Fruit fly (Drosophila melanogaster) whole organism, prepupa: ENCODE data around the gene Ctps.

ENCODE experiments used
- Blimp-1 ChIP-seq: fragments of 200-800 bp; sonication (Bioruptor generic); optimal IDR thresholded peaks from 3 replicates; lab custom pipeline; 2017; ENCODE audit warnings: missing biosample characterization, missing genetic modification characterization, mild to moderate bottlenecking, moderate library complexity, missing genetic modification reagents
- CG10631 ChIP-seq: fragments of 200-800 bp; sonication (Bioruptor generic); optimal IDR thresholded peaks from 2 replicates; lab custom pipeline; 2016; ENCODE audit warnings: missing biosample characterization, missing genetic modification characterization
- CG11294 ChIP-seq: fragments of 200-800 bp; sonication (Bioruptor generic); IDR thresholded peaks from 2 replicates; pipeline ENCODE4 v1.3.6; 2022; ENCODE audit warnings: missing biosample characterization, missing genetic modification characterization
- CG11762 ChIP-seq: fragments of 200-800 bp; sonication (Bioruptor generic); optimal IDR thresholded peaks from 3 replicates; lab custom pipeline; 2016; ENCODE audit warnings: missing biosample characterization, missing genetic modification characterization; ENCODE audit not compliant: insufficient read depth
- CG15336 ChIP-seq: fragments of 200-800 bp; sonication (Bioruptor generic); IDR thresholded peaks from 2 replicates; pipeline ENCODE4 v1.3.6; 2022; ENCODE audit warnings: missing biosample characterization, missing genetic modification characterization
- CG16779 ChIP-seq: fragments of 200-800 bp; sonication (Bioruptor generic); optimal IDR thresholded peaks from 3 replicates; lab custom pipeline; 2017; ENCODE audit warnings: missing biosample characterization, mild to moderate bottlenecking, missing genetic modification characterization
- CG31627 ChIP-seq: fragments of 200-800 bp; sonication (Bioruptor generic); optimal IDR thresholded peaks from 3 replicates; lab custom pipeline; 2016; ENCODE audit warnings: missing biosample characterization, missing genetic modification characterization
- CG32006 ChIP-seq: fragments of 200-800 bp; sonication (Bioruptor generic); optimal IDR thresholded peaks from 3 replicates; lab custom pipeline; 2017; ENCODE audit warnings: missing biosample characterization, mild to moderate bottlenecking, missing genetic modification characterization
- CG3919 ChIP-seq: fragments of 200-800 bp; sonication (Bioruptor generic); optimal IDR thresholded peaks from 3 replicates; lab custom pipeline; 2016; ENCODE audit warnings: missing biosample characterization, missing genetic modification characterization
- CG6163 ChIP-seq: fragments of 200-800 bp; sonication (Bioruptor generic); IDR thresholded peaks from 3 replicates; pipeline ENCODE4 v1.3.6; 2022; ENCODE audit warnings: missing biosample characterization, missing genetic modification characterization
- CG6276 ChIP-seq: fragments of 200-800 bp; sonication (Bioruptor generic); optimal IDR thresholded peaks from 2 replicates; lab custom pipeline; 2017; ENCODE audit warnings: missing biosample characterization, mild to moderate bottlenecking, missing genetic modification characterization
- CG6808 ChIP-seq: fragments of 200-800 bp; sonication (Bioruptor generic); optimal IDR thresholded peaks from 3 replicates; lab custom pipeline; 2017; ENCODE audit warnings: missing biosample characterization, missing genetic modification characterization, mild to moderate bottlenecking, moderate library complexity, missing genetic modification reagents
- CG7368 ChIP-seq: fragments of 200-800 bp; sonication (Bioruptor generic); optimal IDR thresholded peaks from 3 replicates; lab custom pipeline; 2016; ENCODE audit warnings: missing biosample characterization, missing genetic modification characterization
- CG8119 ChIP-seq: fragments of 200-800 bp; sonication (Bioruptor generic); IDR thresholded peaks from 3 replicates; pipeline ENCODE4 v1.3.6; 2022; ENCODE audit warnings: missing biosample characterization, missing genetic modification characterization
- CG8319 ChIP-seq: fragments of 200-800 bp; sonication (Bioruptor generic); optimal IDR thresholded peaks from 3 replicates; lab custom pipeline; 2016; ENCODE audit warnings: missing biosample characterization, missing genetic modification characterization
- CG8632 ChIP-seq: fragments of 200-800 bp; sonication (Bioruptor generic); optimal IDR thresholded peaks from 3 replicates; lab custom pipeline; 2016; ENCODE audit warnings: missing biosample characterization, missing genetic modification characterization
- Eip75B ChIP-seq: fragments of 200-800 bp; sonication (Bioruptor generic); optimal IDR thresholded peaks from 3 replicates; lab custom pipeline; 2016; ENCODE audit warnings: missing biosample characterization, missing genetic modification characterization
- Eip78C ChIP-seq: fragments of 200-800 bp; sonication (Bioruptor generic); peaks from one replicate; lab custom pipeline; 2016; ENCODE audit warnings: missing biosample characterization, missing genetic modification characterization
- Eip93F ChIP-seq: fragments of 200-800 bp; sonication (Bioruptor generic); optimal IDR thresholded peaks from 2 replicates; lab custom pipeline; 2016; ENCODE audit warnings: missing biosample characterization, mild to moderate bottlenecking, missing genetic modification characterization
- Ets21C ChIP-seq: fragments of 200-800 bp; sonication (Bioruptor generic); optimal IDR thresholded peaks from 3 replicates; lab custom pipeline; 2016; ENCODE audit warnings: missing biosample characterization, missing genetic modification characterization
- Ets96B ChIP-seq: fragments of 200-800 bp; optimal IDR thresholded peaks from 2 replicates; lab custom pipeline; 2019; ENCODE audit warnings: missing biosample characterization, mild to moderate bottlenecking, missing genetic modification characterization, moderate library complexity
- Gug ChIP-seq: fragments of 200-800 bp; sonication (Bioruptor generic); IDR thresholded peaks from 2 replicates; pipeline ENCODE4 v1.3.6; 2022; ENCODE audit warnings: missing biosample characterization, missing genetic modification characterization
- Hr39 ChIP-seq: fragments of 200-800 bp; sonication (Bioruptor generic); optimal IDR thresholded peaks from 2 replicates; lab custom pipeline; 2016; ENCODE audit warnings: missing biosample characterization, missing genetic modification characterization
- Hr4 ChIP-seq: fragments of 200-800 bp; sonication (Bioruptor generic); optimal IDR thresholded peaks from 3 replicates; lab custom pipeline; 2016; ENCODE audit warnings: missing biosample characterization, missing genetic modification characterization
- Lpt ChIP-seq: fragments of 200-800 bp; sonication (Bioruptor generic); optimal IDR thresholded peaks from 3 replicates; lab custom pipeline; 2016; ENCODE audit warnings: missing biosample characterization, missing genetic modification characterization
- OdsH ChIP-seq: fragments of 200-800 bp; sonication (Bioruptor generic); optimal IDR thresholded peaks from 3 replicates; lab custom pipeline; 2016; ENCODE audit warnings: missing biosample characterization, missing genetic modification characterization
- Sox14 ChIP-seq: fragments of 200-800 bp; sonication (Bioruptor generic); optimal IDR thresholded peaks from 3 replicates; lab custom pipeline; 2016; ENCODE audit warnings: missing biosample characterization, missing genetic modification characterization
- achi ChIP-seq: fragments of 200-800 bp; sonication (Bioruptor generic); optimal IDR thresholded peaks from 3 replicates; lab custom pipeline; 2016; ENCODE audit warnings: missing biosample characterization, missing genetic modification characterization
- acj6 ChIP-seq: fragments of 200-800 bp; sonication (Bioruptor generic); optimal IDR thresholded peaks from 3 replicates; lab custom pipeline; 2016; ENCODE audit warnings: missing biosample characterization, missing genetic modification characterization
- dac ChIP-seq: fragments of 200-800 bp; sonication (Bioruptor generic); optimal IDR thresholded peaks from 2 replicates; lab custom pipeline; 2017; ENCODE audit warnings: missing biosample characterization, mild to moderate bottlenecking, missing genetic modification characterization
- dsx ChIP-seq: fragments of 200-800 bp; optimal IDR thresholded peaks from 3 replicates; lab custom pipeline; 2019; ENCODE audit warnings: missing biosample characterization, mild to moderate bottlenecking, missing genetic modification characterization, moderate library complexity; ENCODE audit not compliant: poor library complexity, severe bottlenecking
- eg ChIP-seq: fragments of 200-800 bp; sonication (Bioruptor generic); IDR thresholded peaks from 3 replicates; pipeline ENCODE4 v1.3.6; 2022; ENCODE audit warnings: missing biosample characterization, missing genetic modification characterization
- fd59A ChIP-seq: fragments of 200-800 bp; sonication (Bioruptor generic); optimal IDR thresholded peaks from 2 replicates; lab custom pipeline; 2017; ENCODE audit warnings: missing biosample characterization, mild to moderate bottlenecking, missing genetic modification characterization, missing genetic modification reagents
- fkh ChIP-seq: fragments of 200-800 bp; sonication (Bioruptor generic); optimal IDR thresholded peaks from 3 replicates; lab custom pipeline; 2017; ENCODE audit warnings: missing biosample characterization, mild to moderate bottlenecking, missing genetic modification characterization, moderate library complexity
- lz ChIP-seq: fragments of 200-800 bp; sonication (Bioruptor generic); optimal IDR thresholded peaks from 3 replicates; lab custom pipeline; 2016; ENCODE audit warnings: missing biosample characterization, missing genetic modification characterization
- net ChIP-seq: fragments of 200-800 bp; sonication (Bioruptor generic); optimal IDR thresholded peaks from 3 replicates; lab custom pipeline; 2016; ENCODE audit warnings: missing biosample characterization, missing genetic modification characterization
- pdm3 ChIP-seq: fragments of 200-800 bp; sonication (Bioruptor generic); optimal IDR thresholded peaks from 3 replicates; lab custom pipeline; 2016; ENCODE audit warnings: missing biosample characterization, missing genetic modification characterization
- salr ChIP-seq, 2 experiments: fragments of 200-800 bp; sonication (Bioruptor generic); optimal IDR thresholded peaks; 3 replicates each; lab custom pipeline; 2016 to 2018; ENCODE audit warnings: missing biosample characterization in 2 of 2, missing genetic modification characterization in 2 of 2, mild to moderate bottlenecking in 1 of 2
- ss ChIP-seq, 2 experiments: fragments of 200-800 bp; sonication (Bioruptor generic); optimal IDR thresholded peaks; 2 replicates in 1 of 2; 3 replicates in 1 of 2; lab custom pipeline; 2017 to 2018; ENCODE audit warnings: mild to moderate bottlenecking in 2 of 2, missing biosample characterization in 2 of 2, missing genetic modification characterization in 2 of 2, moderate library complexity in 1 of 2
- svp ChIP-seq: fragments of 200-800 bp; sonication (Bioruptor generic); peaks from one replicate; lab custom pipeline; 2016; ENCODE audit warnings: missing biosample characterization, missing genetic modification characterization
- topi ChIP-seq: fragments of 200-800 bp; sonication (Bioruptor generic); optimal IDR thresholded peaks from 3 replicates; lab custom pipeline; 2016; ENCODE audit warnings: missing biosample characterization, missing genetic modification characterization

Gene Ctps

DNA sequence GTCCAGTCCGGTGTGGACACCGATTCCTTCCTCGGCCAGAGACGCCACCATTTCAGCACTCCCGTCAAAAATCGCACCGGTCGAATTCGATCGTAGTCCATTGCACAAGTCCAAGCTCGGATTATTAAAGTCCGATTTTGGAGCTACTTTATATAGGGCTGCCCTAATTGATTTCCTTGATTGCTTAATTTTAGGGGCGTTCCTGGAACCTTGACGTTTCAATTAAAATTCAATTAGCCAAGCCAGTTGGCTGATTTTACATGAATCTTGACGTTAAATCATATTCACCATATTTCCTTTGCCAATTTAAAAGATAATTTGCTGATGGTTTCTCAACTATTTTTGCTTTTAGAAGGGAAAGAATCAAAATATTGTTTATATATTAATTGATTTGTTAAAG lies 19.4 kb upstream of the Ctps start, which contains the start of gene Or71a:
Gene Or71a, minus strand, starts transcription at position 101 of the 400 bp plus-strand sequence.
- TF ChIP-seq Hr4 (GFP tag; lab: Kevin White, UChicago) (no peak), CG8632 (GFP tag; lab: Kevin White, UChicago) (no peak)

DNA sequence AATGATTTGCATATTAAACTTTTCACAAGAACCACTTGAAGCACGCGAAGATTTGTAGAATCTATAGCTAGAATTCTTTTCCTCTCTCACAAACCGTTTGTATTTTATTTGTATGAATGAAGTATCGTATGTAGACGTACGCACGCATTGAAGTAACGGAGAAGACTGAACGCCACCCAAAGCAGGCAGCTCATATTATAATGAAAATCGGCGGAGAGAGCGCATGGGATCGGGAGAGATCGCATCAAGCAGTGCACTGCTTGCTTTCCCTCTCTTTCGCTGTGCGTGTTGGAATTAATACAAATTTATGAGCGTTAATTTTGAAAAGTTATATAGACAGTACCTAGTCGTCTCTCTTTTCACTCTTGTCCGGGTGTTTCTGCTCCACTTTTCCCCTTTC lies 18.4 kb upstream of the Ctps start:
- TF ChIP-seq Sox14 (GFP tag; lab: Kevin White, UChicago): no peak
- TF ChIP-seq CG10631: no peak
- TF ChIP-seq eg (GFP tag; lab: Robert Waterston, UW): no peak
- TF ChIP-seq achi: no peak
- no peak for TF ChIP-seq topi (GFP tag; lab: Kevin White, UChicago)
- TF ChIP-seq dac (GFP tag; lab: Kevin White, UChicago): no peak
- no peak for TF ChIP-seq Eip78C
- TF ChIP-seq CG16779 (tag; lab: Kevin White, UChicago): no peak
- no peak for TF ChIP-seq ss (GFP tag; optimal IDR thresholded peaks at IDR 0.05; lab: Kevin White, UChicago)
- TF ChIP-seq CG6163 (GFP tag; lab: Robert Waterston, UW): 0 out of 3 replicates have a peak, but pooled peaks have one; percentile 20
- TF ChIP-seq fkh (GFP tag; lab: Kevin White, UChicago): no peak
- peak; percentile 12 for TF ChIP-seq CG3919 (GFP tag; lab: Kevin White, UChicago)
- TF ChIP-seq fd59A (GFP tag; lab: Kevin White, UChicago): no peak

- no peak for TF ChIP-seq CG6276 (GFP tag; lab: Kevin White, UChicago)
- TF ChIP-seq Eip93F (GFP tag; lab: Kevin White, UChicago): no peak
- TF ChIP-seq Gug (GFP tag; lab: Robert Waterston, UW): no peak
- no peak for TF ChIP-seq CG8119
- TF ChIP-seq CG8319 (GFP tag; lab: Kevin White, UChicago): no peak
- no peak for TF ChIP-seq svp
- no peak for TF ChIP-seq topi (GFP tag; lab: Kevin White, UChicago)
- TF ChIP-seq Hr4 (GFP tag; lab: Kevin White, UChicago): no peak
- no peak for TF ChIP-seq Hr39 (GFP tag; lab: Kevin White, UChicago)
Observed at dm6 chr3L:15084288-15084687, 13.4 kb upstream of the Ctps start.

DNA sequence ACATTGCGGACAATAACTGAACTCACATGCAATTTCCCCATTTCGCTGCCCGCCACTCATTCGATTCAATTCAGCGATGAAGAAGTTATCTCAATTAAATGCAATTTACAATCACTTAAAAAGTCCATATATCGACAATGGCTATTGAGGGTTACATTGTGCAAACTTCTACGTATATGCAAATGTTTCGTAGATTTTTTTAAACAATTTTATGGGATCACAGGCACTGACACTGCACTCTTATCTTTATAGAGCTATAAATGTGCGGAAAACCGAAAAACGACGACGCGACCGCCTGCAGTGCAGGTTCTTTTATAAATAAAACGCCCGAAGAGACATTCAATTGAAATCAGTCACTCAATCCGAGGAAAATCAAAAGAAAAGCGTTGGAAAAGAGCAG lies 9.4 kb upstream of the Ctps start:
- no peak for TF ChIP-seq OdsH (GFP tag; lab: Kevin White, UChicago)
- TF ChIP-seq CG6276 (GFP tag; lab: Kevin White, UChicago): peak; percentile 5
- TF ChIP-seq svp: peak; percentile 95
- no peak for TF ChIP-seq CG11762 (GFP tag; lab: Kevin White, UChicago)
- no peak for TF ChIP-seq Eip75B (GFP tag; lab: Kevin White, UChicago)
- no peak for TF ChIP-seq ss (GFP tag; optimal IDR thresholded peaks at IDR 0.05; lab: Kevin White, UChicago)
- no peak for TF ChIP-seq Eip78C
- no peak for TF ChIP-seq CG32006 (GFP tag; lab: Kevin White, UChicago)
- TF ChIP-seq dac (GFP tag; lab: Kevin White, UChicago): no peak
- peak; percentile 17; the same call in 1 of the 2 replicates for TF ChIP-seq CG15336
- no peak for TF ChIP-seq CG6163 (GFP tag; lab: Robert Waterston, UW)
- no peak for TF ChIP-seq Blimp-1 (GFP tag; lab: Kevin White, UChicago)

- TF ChIP-seq dac (GFP tag; lab: Kevin White, UChicago) (no peak), fd59A (GFP tag; lab: Kevin White, UChicago) (no peak), topi (GFP tag; lab: Kevin White, UChicago) (no peak), Ets96B (tag; lab: Kevin White, UChicago) (no peak), OdsH (GFP tag; lab: Kevin White, UChicago) (no peak), net (GFP tag; lab: Kevin White, UChicago) (no peak), Ets21C (GFP tag; lab: Kevin White, UChicago) (no peak), ss (GFP tag; optimal IDR thresholded peaks at IDR 0.05; lab: Kevin White, UChicago) (no peak), acj6 (GFP tag; lab: Kevin White, UChicago) (no peak), pdm3 (GFP tag; lab: Kevin White, UChicago) (no peak), CG6808 (GFP tag; lab: Kevin White, UChicago) (no peak), lz (GFP tag; lab: Kevin White, UChicago) (no peak), CG11294 (GFP tag; lab: Robert Waterston, UW) (no peak), CG6163 (GFP tag; lab: Robert Waterston, UW) (no peak), salr (GFP tag; optimal IDR thresholded peaks at IDR 0.05; lab: Kevin White, UChicago) (no peak), CG31627 (GFP tag; lab: Kevin White, UChicago) (no peak), CG7368 (no peak), Blimp-1 (GFP tag; lab: Kevin White, UChicago) (no peak), dsx (no peak), Lpt (no peak)
Observed at dm6 chr3L:15089083-15089704, 8.5 kb upstream of the Ctps start.
